Worm (Caenorhabditis elegans): ENCODE results near the gene T23F2.3.

DNA sequence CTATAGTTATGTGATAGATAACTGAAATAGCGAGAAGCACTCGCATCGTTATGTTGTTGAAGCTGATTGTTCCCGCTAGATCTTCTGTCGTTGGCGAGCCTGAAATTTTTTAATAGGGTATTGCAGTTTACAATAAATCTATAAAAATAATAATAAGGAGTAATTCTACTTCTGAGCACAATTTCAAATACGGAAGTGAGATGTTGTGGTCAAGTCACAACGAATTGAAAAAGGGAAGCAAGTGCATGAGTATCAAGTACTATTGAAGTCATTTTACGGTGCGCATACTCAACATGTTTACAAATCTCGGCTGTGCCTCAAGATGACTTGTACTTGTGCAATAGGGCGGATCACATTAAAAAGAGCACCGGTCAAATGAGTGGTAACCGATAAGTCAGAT lies 26.3 kb upstream of the T23F2.3 start, which contains the start of gene lgx-1:
- no peak for TF ChIP-seq ceh-82 (tag; optimal IDR thresholded peaks at IDR 0.05)
- no peak for TF ChIP-seq ama-1 (optimal IDR thresholded peaks at IDR 0.05)
- no peak for TF ChIP-seq snpc-4 (tag; optimal IDR thresholded peaks at IDR 0.05)
- no peak for TF ChIP-seq ztf-11 (tag; optimal IDR thresholded peaks at IDR 0.05)
- TF ChIP-seq daf-12 (tag; optimal IDR thresholded peaks at IDR 0.05) = no peak
- no peak for TF ChIP-seq aha-1 (tag)
- TF ChIP-seq unc-62 (GFP tag; optimal IDR thresholded peaks at IDR 0.05 in 1 of 2) = no peak
- no peak for TF ChIP-seq unc-62 (tag; optimal IDR thresholded peaks at IDR 0.05)
- no peak for TF ChIP-seq zag-1 (tag; optimal IDR thresholded peaks at IDR 0.05)
- no peak for TF ChIP-seq sdz-12 (GFP tag; optimal IDR thresholded peaks at IDR 0.05)
- no peak for TF ChIP-seq nhr-28 (tag; optimal IDR thresholded peaks at IDR 0.05)
